Worm (Caenorhabditis elegans) whole organism, young adult: ENCODE measurements around the gene srbc-22.

ENCODE experiments used
- B0261.1 ChIP-seq: sonication (generic microtip); optimal IDR thresholded peaks from 2 replicates; lab custom pipeline; 2016; ENCODE audit warnings: mild to moderate bottlenecking, missing genetic modification characterization, moderate library complexity, missing compliant biosample characterization
- B0336.3 ChIP-seq: fragments of 200-800 bp; sonication (Bioruptor generic); IDR thresholded peaks from 2 replicates; pipeline ENCODE4 v1.3.6; 2022; ENCODE audit warnings: missing genetic modification characterization, missing compliant biosample characterization
- F22D6.2 ChIP-seq: sonication (generic microtip); optimal IDR thresholded peaks from 2 replicates; lab custom pipeline; 2016; ENCODE audit warnings: mild to moderate bottlenecking, missing genetic modification characterization, missing compliant biosample characterization
- F23B12.7 ChIP-seq: sonication (generic microtip); optimal IDR thresholded peaks from 2 replicates; lab custom pipeline; 2017; ENCODE audit warnings: missing genetic modification characterization, mild to moderate bottlenecking, missing compliant biosample characterization, antibody characterized with exemption, moderate library complexity; ENCODE audit not compliant: insufficient read depth
- F37B4.10 ChIP-seq: fragments of 200-800 bp; sonication (Bioruptor generic); IDR thresholded peaks from 2 replicates; pipeline ENCODE4 v1.3.6; 2022; ENCODE audit warnings: missing genetic modification characterization, missing compliant biosample characterization
- K12H6.12 ChIP-seq: fragments of 200-800 bp; sonication (Bioruptor generic); optimal IDR thresholded peaks from 2 replicates; lab custom pipeline; 2018; ENCODE audit warnings: mild to moderate bottlenecking, missing genetic modification characterization, missing compliant biosample characterization
- T07F8.4 ChIP-seq: sonication (generic microtip); optimal IDR thresholded peaks from 2 replicates; lab custom pipeline; 2016; ENCODE audit warnings: mild to moderate bottlenecking, missing genetic modification characterization, moderate library complexity, missing compliant biosample characterization
- Y56A3A.18 ChIP-seq: fragments of 200-800 bp; sonication (Bioruptor generic); IDR thresholded peaks from 2 replicates; pipeline ENCODE4 v1.3.6; 2022; ENCODE audit warnings: missing genetic modification reagents, missing genetic modification characterization, missing compliant biosample characterization
- ZK185.1 ChIP-seq: sonication (generic microtip); optimal IDR thresholded peaks from 2 replicates; lab custom pipeline; 2016; ENCODE audit warnings: mild to moderate bottlenecking, missing genetic modification characterization, missing compliant biosample characterization; ENCODE audit not compliant: poor library complexity, severe bottlenecking
- akir-1 ChIP-seq: fragments of 200-800 bp; sonication (Bioruptor generic); optimal IDR thresholded peaks from 2 replicates; lab custom pipeline; 2018; ENCODE audit warnings: mild to moderate bottlenecking, missing genetic modification characterization, moderate library complexity, missing compliant biosample characterization
- aptf-2 ChIP-seq: fragments of 200-800 bp; sonication (Bioruptor generic); conservative IDR thresholded peaks from 2 replicates; pipeline ENCODE4 v1.3.6; 2022; ENCODE audit warnings: missing genetic modification reagents, missing genetic modification characterization, missing compliant biosample characterization
- attf-5 ChIP-seq: fragments of 200-800 bp; sonication (Bioruptor generic); optimal IDR thresholded peaks from 2 replicates; lab custom pipeline; 2018; ENCODE audit warnings: mild to moderate bottlenecking, missing genetic modification characterization, missing compliant biosample characterization
- bed-2 ChIP-seq: fragments of 200-800 bp; sonication (Bioruptor generic); IDR thresholded peaks from 2 replicates; pipeline ENCODE4 v1.3.6; 2022; ENCODE audit warnings: missing genetic modification reagents, missing genetic modification characterization, missing compliant biosample characterization
- ccch-3 ChIP-seq: fragments of 200-800 bp; sonication (Bioruptor generic); optimal IDR thresholded peaks from 2 replicates; lab custom pipeline; 2018; ENCODE audit warnings: mild to moderate bottlenecking, missing genetic modification characterization, missing compliant biosample characterization
- cebp-1 ChIP-seq, 2 experiments: fragments of 200-800 bp in 1 of 2; sonication (Bioruptor generic) in 1 of 2; sonication (generic microtip) in 1 of 2; IDR thresholded peaks in 1 of 2; optimal IDR thresholded peaks in 1 of 2; 2 replicates each; pipeline versions ENCODE4 v1.3.6 to Lab custom; 2017 to 2022; ENCODE audit warnings: missing compliant biosample characterization in 2 of 2, missing genetic modification characterization in 2 of 2, mild to moderate bottlenecking in 1 of 2, missing genetic modification reagents in 1 of 2, moderate library complexity in 1 of 2
- dox-1 ChIP-seq: fragments of 200-800 bp; sonication (Bioruptor generic); IDR thresholded peaks from 2 replicates; pipeline ENCODE4 v1.3.6; 2022; ENCODE audit warnings: missing genetic modification reagents, missing genetic modification characterization, missing compliant biosample characterization
- egl-44 ChIP-seq: fragments of 200-800 bp; sonication (Bioruptor generic); IDR thresholded peaks from 2 replicates; pipeline ENCODE4 v1.3.6; 2022; ENCODE audit warnings: missing genetic modification reagents, missing genetic modification characterization, missing compliant biosample characterization
- egrh-3 ChIP-seq: fragments of 200-800 bp; sonication (Bioruptor generic); IDR thresholded peaks from 2 replicates; pipeline ENCODE4 v1.3.6; 2022; ENCODE audit warnings: missing genetic modification reagents, missing genetic modification characterization, missing compliant biosample characterization
- lin-35 ChIP-seq, 3 experiments: fragments of 150-350 bp in 2 of 3; sonication (generic microtip) in 1 of 3; optimal IDR thresholded peaks; 2 replicates each; lab custom pipeline; 2014 to 2018; ENCODE audit warnings: missing biosample characterization in 3 of 3, missing genetic modification characterization in 3 of 3, missing genetic modification reagents in 3 of 3
- lin-40 ChIP-seq: sonication (generic microtip); optimal IDR thresholded peaks from 2 replicates; lab custom pipeline; 2016; ENCODE audit warnings: missing genetic modification characterization, mild to moderate bottlenecking, missing compliant biosample characterization, missing genotype, missing genetic modification reagents
- madf-3 ChIP-seq: fragments of 200-800 bp; sonication (Bioruptor generic); IDR thresholded peaks from 2 replicates; pipeline ENCODE4 v1.3.6; 2022; ENCODE audit warnings: missing genetic modification reagents, missing genetic modification characterization, missing compliant biosample characterization
- madf-6 ChIP-seq: fragments of 200-800 bp; sonication (Bioruptor generic); IDR thresholded peaks from 2 replicates; pipeline ENCODE4 v1.3.6; 2022; ENCODE audit warnings: missing genetic modification reagents, missing genetic modification characterization, missing compliant biosample characterization
- madf-8 ChIP-seq: fragments of 200-800 bp; sonication (Bioruptor generic); conservative IDR thresholded peaks from 2 replicates; pipeline ENCODE4 v1.3.6; 2022; ENCODE audit warnings: missing genetic modification reagents, missing genetic modification characterization, missing compliant biosample characterization
- mel-28 ChIP-seq: sonication (generic microtip); optimal IDR thresholded peaks from 2 replicates; lab custom pipeline; 2016; ENCODE audit warnings: borderline replicate concordance, mild to moderate bottlenecking, missing genetic modification characterization, missing compliant biosample characterization
- mxl-1 ChIP-seq: sonication (generic microtip); optimal IDR thresholded peaks from 2 replicates; lab custom pipeline; 2016; ENCODE audit warnings: missing genetic modification characterization, missing compliant biosample characterization
- nfyb-1 ChIP-seq: fragments of 200-800 bp; sonication (Bioruptor generic); IDR thresholded peaks from 2 replicates; pipeline ENCODE4 v1.3.6; 2022; ENCODE audit warnings: missing genetic modification reagents, missing genetic modification characterization, missing compliant biosample characterization
- nhr-179 ChIP-seq: sonication (generic microtip); optimal IDR thresholded peaks from 2 replicates; lab custom pipeline; 2016; ENCODE audit warnings: mild to moderate bottlenecking, missing genetic modification characterization, missing compliant biosample characterization
- nhr-80 ChIP-seq: sonication (generic microtip); optimal IDR thresholded peaks from 2 replicates; lab custom pipeline; 2016; ENCODE audit warnings: missing genetic modification characterization, missing compliant biosample characterization
- pha-4 ChIP-seq: fragments of 150-350 bp; sonication (generic microtip); optimal IDR thresholded peaks from 2 replicates; lab custom pipeline; 2014; ENCODE audit warnings: missing biosample characterization, missing genetic modification reagents, missing genetic modification characterization
- repo-1 ChIP-seq: sonication (generic microtip); optimal IDR thresholded peaks from 2 replicates; lab custom pipeline; 2017; ENCODE audit warnings: mild to moderate bottlenecking, missing genetic modification characterization, missing compliant biosample characterization
- rpc-1 ChIP-seq, 2 experiments: fragments of 150-350 bp in 1 of 2; sonication (generic microtip) in 1 of 2; optimal IDR thresholded peaks; 2 replicates each; lab custom pipeline; 2014 to 2018; ENCODE audit warnings: missing biosample characterization in 1 of 2, missing genetic modification characterization in 1 of 2, missing genetic modification reagents in 1 of 2, missing genotype in 1 of 2
- sea-2 ChIP-seq: fragments of 200-800 bp; sonication (Bioruptor generic); IDR thresholded peaks from 2 replicates; pipeline ENCODE4 v1.3.6; 2022; ENCODE audit warnings: missing genetic modification characterization, missing compliant biosample characterization
- tbx-9 ChIP-seq: sonication (generic microtip); optimal IDR thresholded peaks from 2 replicates; lab custom pipeline; 2016; ENCODE audit warnings: borderline replicate concordance, missing genetic modification characterization, inconsistent platforms, missing compliant biosample characterization
- unc-62 ChIP-seq: fragments of 150-350 bp; optimal IDR thresholded peaks from 2 replicates; lab custom pipeline; 2014; ENCODE audit warnings: missing biosample characterization, missing genetic modification reagents, missing genetic modification characterization
- xnd-1 ChIP-seq: sonication (generic microtip); optimal IDR thresholded peaks from 2 replicates; lab custom pipeline; 2016; ENCODE audit warnings: missing genotype, missing genetic modification reagents, missing genetic modification characterization, missing compliant biosample characterization
- ztf-18 ChIP-seq: sonication (generic microtip); optimal IDR thresholded peaks from 2 replicates; lab custom pipeline; 2016; ENCODE audit warnings: missing genotype, mild to moderate bottlenecking, missing genetic modification characterization, missing compliant biosample characterization
- ztf-22 ChIP-seq: fragments of 200-800 bp; sonication (Bioruptor generic); optimal IDR thresholded peaks from 2 replicates; lab custom pipeline; 2018; ENCODE audit warnings: mild to moderate bottlenecking, missing genetic modification characterization, moderate library complexity, missing compliant biosample characterization

srbc-22 gene

ce11 chrV:2134340-2134739 is 22.6 kb upstream of the srbc-22 start:
- TF ChIP-seq B0261.1 (tag; lab: Kevin White, UChicago) (no peak), nfyb-1 (GFP tag; lab: Robert Waterston, UW) (no peak), rpc-1 (optimal IDR thresholded peaks at IDR 0.05; lab: Kevin White, UChicago) (no peak), rpc-1 (tag; optimal IDR thresholded peaks at IDR 0.05; lab: Kevin White, UChicago) (no peak), ztf-22 (GFP tag; lab: Kevin White, UChicago) (no peak), dox-1 (no peak), lin-35 (GFP tag; optimal IDR thresholded peaks at IDR 0.05; lab: Kevin White, UChicago) (peak in 1 of 3 experiments; percentile 9), mel-28 (tag; lab: Kevin White, UChicago) (no peak)

- TF ChIP-seq ZK185.1 (tag; lab: Kevin White, UChicago) (no peak), xnd-1 (tag; lab: Kevin White, UChicago) (no peak), Y56A3A.18 (GFP tag; lab: Robert Waterston, UW) (no peak), madf-6 (GFP tag; lab: Robert Waterston, UW) (no peak), K12H6.12 (peak; percentile 25), F37B4.10 (GFP tag; lab: Robert Waterston, UW) (no peak), lin-40 (tag; lab: Kevin White, UChicago) (no peak), F22D6.2 (tag; lab: Kevin White, UChicago) (no peak), unc-62 (GFP tag; lab: Kevin White, UChicago) (no peak), dox-1 (peak; percentile 49; the same call in 1 of the 2 replicates), cebp-1 (GFP tag; IDR thresholded peaks at IDR 0.05; lab: Robert Waterston, UW) (no peak), cebp-1 (tag; optimal IDR thresholded peaks at IDR 0.05; lab: Kevin White, UChicago) (peak; percentile 46), aptf-2 (GFP tag; lab: Robert Waterston, UW) (no peak), bed-2 (GFP tag; lab: Robert Waterston, UW) (no peak), nhr-80 (tag; lab: Kevin White, UChicago) (peak; percentile 36), attf-5 (GFP tag; lab: Kevin White, UChicago) (no peak), sea-2 (GFP tag; lab: Robert Waterston, UW) (no peak), lin-35 (GFP tag; optimal IDR thresholded peaks at IDR 0.05; lab: Kevin White, UChicago) (peak in 1 of 3 experiments; percentile 16), akir-1 (GFP tag; lab: Kevin White, UChicago) (no peak), T07F8.4 (tag; lab: Kevin White, UChicago) (no peak), ccch-3 (GFP tag; lab: Kevin White, UChicago) (no peak), ztf-18 (tag; lab: Kevin White, UChicago) (no peak), egrh-3 (peak; percentile 55)
Observed at ce11 chrV:2135323-2135722, 21.6 kb upstream of the srbc-22 start.

ce11 chrV:2137010-2137409 is 19.9 kb upstream of the srbc-22 start:
- TF ChIP-seq nhr-179 (tag; lab: Kevin White, UChicago) (no peak), nhr-80 (tag; lab: Kevin White, UChicago) (peak; percentile 53)

- TF ChIP-seq F23B12.7 (no peak), Y56A3A.18 (GFP tag; lab: Robert Waterston, UW) (no peak), ZK185.1 (tag; lab: Kevin White, UChicago) (no peak), mxl-1 (tag; lab: Kevin White, UChicago) (no peak), pha-4 (tag; lab: Kevin White, UChicago) (no peak), madf-3 (GFP tag; lab: Robert Waterston, UW) (no peak), tbx-9 (tag; lab: Kevin White, UChicago) (no peak), repo-1 (tag; lab: Kevin White, UChicago) (no peak), attf-5 (GFP tag; lab: Kevin White, UChicago) (no peak), egl-44 (GFP tag; lab: Robert Waterston, UW) (no peak), B0336.3 (GFP tag; lab: Robert Waterston, UW) (no peak), B0261.1 (tag; lab: Kevin White, UChicago) (no peak), xnd-1 (tag; lab: Kevin White, UChicago) (no peak), ztf-18 (tag; lab: Kevin White, UChicago) (no peak), madf-8 (GFP tag; lab: Robert Waterston, UW) (no peak)
Observed at ce11 chrV:2138287-2138686, 18.6 kb upstream of the srbc-22 start.
